Fruit fly (Drosophila melanogaster): ENCODE data around the gene side.

The side gene

dm6 chr3R:27442483-27442979 is 5.2 kb upstream of the side start (continued):
- TF ChIP-seq ftz-f1 (GFP tag; optimal IDR thresholded peaks at IDR 0.05) (no peak), CG4360 (GFP tag; IDR thresholded peaks at IDR 0.05) (peak; percentile 74), crol (GFP tag; IDR thresholded peaks at IDR 0.05) (peak; percentile 9; the same call in 1 of the 2 replicates), CG7357 (GFP tag; IDR thresholded peaks at IDR 0.05) (no peak), gsb (GFP tag; IDR thresholded peaks at IDR 0.05) (no peak)

dm6 chr3R:27441219-27441808 is 4.0 kb upstream of the side start:
- no peak for TF ChIP-seq ham (GFP tag; IDR thresholded peaks at IDR 0.05)
- peak; percentile 64 for TF ChIP-seq D19A (tag; optimal IDR thresholded peaks at IDR 0.05)
- peak; percentile 12 for TF ChIP-seq D (optimal IDR thresholded peaks at IDR 0.05)
- TF ChIP-seq D (GFP tag; optimal IDR thresholded peaks at IDR 0.05): no peak
- peak in 1 of 2 experiments; percentile 88 for TF ChIP-seq tll (GFP tag; optimal IDR thresholded peaks at IDR 0.05)
- peak; percentile 42 for TF ChIP-seq CG1832 (GFP tag; optimal IDR thresholded peaks at IDR 0.05)
- TF ChIP-seq Jarid2 (GFP tag; optimal IDR thresholded peaks at IDR 0.05): no peak
- peak; percentile 6 for TF ChIP-seq Nf-YB (GFP tag; optimal IDR thresholded peaks at IDR 0.05)
- TF ChIP-seq btn (GFP tag; optimal IDR thresholded peaks at IDR 0.05): no peak
- TF ChIP-seq klu (GFP tag; IDR thresholded peaks at IDR 0.05): no peak
- TF ChIP-seq CG4360 (GFP tag; IDR thresholded peaks at IDR 0.05): 0 out of 2 replicates have a peak, but pooled peaks have one; percentile 21
- TF ChIP-seq twi (tag; optimal IDR thresholded peaks at IDR 0.05): peak; percentile 95
- TF ChIP-seq zen (tag; optimal IDR thresholded peaks at IDR 0.05): peak; percentile 51

- TF ChIP-seq CG10209 (GFP tag; optimal IDR thresholded peaks at IDR 0.05): peak; percentile 33
- 0 out of 2 replicates have a peak, but pooled peaks have one; percentile 28 for TF ChIP-seq CG32772 (GFP tag; IDR thresholded peaks at IDR 0.05)
- TF ChIP-seq Opbp (GFP tag; IDR thresholded peaks at IDR 0.05; ENCODE audit: partially characterized antibody): no peak
- TF ChIP-seq CG31441 (GFP tag; IDR thresholded peaks at IDR 0.05): peak; percentile 80
- TF ChIP-seq Eip74EF (GFP tag; optimal IDR thresholded peaks at IDR 0.05): peak in 1 of 2 experiments; percentile 21
- TF ChIP-seq CG1792 (GFP tag; optimal IDR thresholded peaks at IDR 0.05): no peak
- no peak for TF ChIP-seq tna (GFP tag; IDR thresholded peaks at IDR 0.05; ENCODE audit: partially characterized antibody)
- no peak for TF ChIP-seq ftz-f1 (GFP tag; optimal IDR thresholded peaks at IDR 0.05)
- no peak for TF ChIP-seq sim (GFP tag; IDR thresholded peaks at IDR 0.05)
- peak; percentile 32; the same call in 1 of the 2 replicates for TF ChIP-seq ranshi (GFP tag; IDR thresholded peaks at IDR 0.05)
- TF ChIP-seq tin (GFP tag; optimal IDR thresholded peaks at IDR 0.05): peak; percentile 44
- TF ChIP-seq CG18599 (GFP tag; optimal IDR thresholded peaks at IDR 0.05): peak; percentile 52
- no peak for TF ChIP-seq Drgx (GFP tag; IDR thresholded peaks at IDR 0.05)
- peak in 1 of 2 experiments; percentile 72 for TF ChIP-seq bsh (GFP tag; optimal IDR thresholded peaks at IDR 0.05)
- no peak for TF ChIP-seq CG15269 (tag; optimal IDR thresholded peaks at IDR 0.05)
- no peak for TF ChIP-seq Dad (GFP tag; optimal IDR thresholded peaks at IDR 0.05)
- TF ChIP-seq Mrtf (GFP tag; IDR thresholded peaks at IDR 0.05): peak; percentile 27; the same call in 1 of the 3 replicates
- no peak for TF ChIP-seq Hsf (GFP tag; optimal IDR thresholded peaks at IDR 0.05)
- TF ChIP-seq CG33557 (GFP tag; optimal IDR thresholded peaks at IDR 0.05): peak; percentile 27
- peak; percentile 39 for TF ChIP-seq CG13424 (tag; optimal IDR thresholded peaks at IDR 0.05)
- TF ChIP-seq D19A (tag; optimal IDR thresholded peaks at IDR 0.05): peak; percentile 62
- peak; percentile 34 for TF ChIP-seq CG8924 (tag; optimal IDR thresholded peaks at IDR 0.05)
- TF ChIP-seq phol (tag; optimal IDR thresholded peaks at IDR 0.05): peak; percentile 69
- peak; percentile 85 for TF ChIP-seq CG10979 (tag; optimal IDR thresholded peaks at IDR 0.05)
- no peak for TF ChIP-seq CG4282 (GFP tag; optimal IDR thresholded peaks at IDR 0.05)
- peak; percentile 25 for TF ChIP-seq CG2202 (tag; optimal IDR thresholded peaks at IDR 0.05)
- peak; percentile 37 for TF ChIP-seq CG15696 (tag; optimal IDR thresholded peaks at IDR 0.05)
- no peak for TF ChIP-seq eyg (GFP tag; optimal IDR thresholded peaks at IDR 0.05)
- peak; percentile 74 for TF ChIP-seq CG2678 (tag; optimal IDR thresholded peaks at IDR 0.05)
- no peak for TF ChIP-seq CG14441 (GFP tag; IDR thresholded peaks at IDR 0.05)
- no peak for TF ChIP-seq mld (GFP tag; IDR thresholded peaks at IDR 0.05; ENCODE audit: partially characterized antibody)
Observed at dm6 chr3R:27440628-27441027, 3.3 kb upstream of the side start, which contains the start of gene CG44290. TSS of gene CG44290 (minus strand) at chr3R:27440944.
